Worm (Caenorhabditis elegans) whole organism, young adult: ENCODE data around the gene magu-1.

Experiments
- B0261.1 ChIP-seq: sonication (generic microtip); optimal IDR thresholded peaks from 2 replicates; lab custom pipeline; 2016; ENCODE audit warnings: mild to moderate bottlenecking, missing genetic modification characterization, moderate library complexity, missing compliant biosample characterization
- D2030.7 ChIP-seq: fragments of 200-800 bp; sonication (Bioruptor generic); IDR thresholded peaks from 2 replicates; pipeline ENCODE4 v1.3.6; 2022; ENCODE audit warnings: missing genetic modification reagents, missing genetic modification characterization, missing compliant biosample characterization
- F39B2.1 ChIP-seq: fragments of 200-800 bp; sonication (Bioruptor generic); IDR thresholded peaks from 2 replicates; pipeline ENCODE4 v1.3.6; 2022; ENCODE audit warnings: missing genetic modification reagents, missing genetic modification characterization, missing compliant biosample characterization
- F52B5.7 ChIP-seq: sonication (generic microtip); optimal IDR thresholded peaks from 2 replicates; lab custom pipeline; 2016; ENCODE audit warnings: mild to moderate bottlenecking, missing genetic modification characterization, missing compliant biosample characterization
- F57A8.1 ChIP-seq: fragments of 200-800 bp; sonication (Bioruptor generic); optimal IDR thresholded peaks from 2 replicates; lab custom pipeline; 2018; ENCODE audit warnings: mild to moderate bottlenecking, missing genetic modification characterization, moderate library complexity, missing compliant biosample characterization
- F57C9.4 ChIP-seq: sonication (generic microtip); optimal IDR thresholded peaks from 2 replicates; lab custom pipeline; 2017; ENCODE audit warnings: mild to moderate bottlenecking, missing genetic modification characterization, missing compliant biosample characterization
- T07F8.4 ChIP-seq: sonication (generic microtip); optimal IDR thresholded peaks from 2 replicates; lab custom pipeline; 2016; ENCODE audit warnings: mild to moderate bottlenecking, missing genetic modification characterization, moderate library complexity, missing compliant biosample characterization
- Y53F4B.3 ChIP-seq: fragments of 200-800 bp; sonication (Bioruptor generic); IDR thresholded peaks from 2 replicates; pipeline ENCODE4 v1.3.6; 2022; ENCODE audit warnings: missing genetic modification reagents, missing genetic modification characterization, missing compliant biosample characterization
- Y53G8AR.9 ChIP-seq: fragments of 200-800 bp; sonication (Bioruptor generic); conservative IDR thresholded peaks from 2 replicates; pipeline ENCODE4 v1.3.6; 2022; ENCODE audit warnings: missing genetic modification reagents, missing genetic modification characterization, missing compliant biosample characterization
- Y79H2A.3 ChIP-seq: fragments of 200-800 bp; sonication (Bioruptor generic); conservative IDR thresholded peaks from 2 replicates; pipeline ENCODE4 v1.3.6; 2022; ENCODE audit warnings: missing genetic modification reagents, missing genetic modification characterization, missing compliant biosample characterization
- ama-1 ChIP-seq, 3 experiments: fragments of 150-350 bp in 1 of 3; sonication (generic microtip) in 2 of 3; optimal IDR thresholded peaks; 2 replicates each; lab custom pipeline; 2014 to 2018; ENCODE audit warnings: missing biosample characterization in 2 of 3, missing genetic modification characterization in 2 of 3, missing genetic modification reagents in 2 of 3
- aptf-3 ChIP-seq: fragments of 200-800 bp; sonication (Bioruptor generic); IDR thresholded peaks from 2 replicates; pipeline ENCODE4 v1.3.6; 2022; ENCODE audit warnings: missing genetic modification characterization, missing compliant biosample characterization
- attf-3 ChIP-seq: fragments of 200-800 bp; sonication (Bioruptor generic); conservative IDR thresholded peaks from 2 replicates; pipeline ENCODE4 v1.3.6; 2022; ENCODE audit warnings: missing genetic modification reagents, missing genetic modification characterization, missing compliant biosample characterization
- attf-5 ChIP-seq: fragments of 200-800 bp; sonication (Bioruptor generic); optimal IDR thresholded peaks from 2 replicates; lab custom pipeline; 2018; ENCODE audit warnings: mild to moderate bottlenecking, missing genetic modification characterization, missing compliant biosample characterization
- bed-2 ChIP-seq: fragments of 200-800 bp; sonication (Bioruptor generic); IDR thresholded peaks from 2 replicates; pipeline ENCODE4 v1.3.6; 2022; ENCODE audit warnings: missing genetic modification reagents, missing genetic modification characterization, missing compliant biosample characterization
- cebp-1 ChIP-seq, 2 experiments: fragments of 200-800 bp in 1 of 2; sonication (Bioruptor generic) in 1 of 2; sonication (generic microtip) in 1 of 2; IDR thresholded peaks in 1 of 2; optimal IDR thresholded peaks in 1 of 2; 2 replicates each; pipeline versions ENCODE4 v1.3.6 to Lab custom; 2017 to 2022; ENCODE audit warnings: missing compliant biosample characterization in 2 of 2, missing genetic modification characterization in 2 of 2, mild to moderate bottlenecking in 1 of 2, missing genetic modification reagents in 1 of 2, moderate library complexity in 1 of 2
- dpl-1 ChIP-seq: fragments of 150-350 bp; optimal IDR thresholded peaks from 2 replicates; lab custom pipeline; 2014; ENCODE audit warnings: missing biosample characterization, missing genetic modification reagents, missing genetic modification characterization
- efl-1 ChIP-seq: fragments of 150-350 bp; optimal IDR thresholded peaks from 2 replicates; lab custom pipeline; 2014; ENCODE audit warnings: missing biosample characterization, missing genetic modification reagents, missing genetic modification characterization
- egl-18 ChIP-seq: fragments of 200-800 bp; sonication (Bioruptor generic); IDR thresholded peaks from 2 replicates; pipeline ENCODE4 v1.3.6; 2022; ENCODE audit warnings: missing genetic modification reagents, missing genetic modification characterization, missing compliant biosample characterization
- fkh-3 ChIP-seq: sonication (generic microtip); optimal IDR thresholded peaks from 2 replicates; lab custom pipeline; 2016; ENCODE audit warnings: mild to moderate bottlenecking, missing genetic modification characterization, missing compliant biosample characterization
- hlh-26 ChIP-seq: fragments of 200-800 bp; sonication (Bioruptor generic); conservative IDR thresholded peaks from 2 replicates; pipeline ENCODE4 v1.3.6; 2022; ENCODE audit warnings: missing genetic modification reagents, missing genetic modification characterization, missing compliant biosample characterization
- hrde-1 ChIP-seq: sonication (generic microtip); optimal IDR thresholded peaks from 2 replicates; lab custom pipeline; 2016; ENCODE audit warnings: missing genetic modification characterization, mild to moderate bottlenecking, missing compliant biosample characterization, moderate library complexity, missing genotype, missing genetic modification reagents, borderline replicate concordance
- let-526 ChIP-seq: fragments of 200-800 bp; sonication (Bioruptor generic); IDR thresholded peaks from 2 replicates; pipeline ENCODE4 v1.3.6; 2022; ENCODE audit warnings: missing genetic modification reagents, missing genetic modification characterization, missing compliant biosample characterization
- lin-40 ChIP-seq: sonication (generic microtip); optimal IDR thresholded peaks from 2 replicates; lab custom pipeline; 2016; ENCODE audit warnings: missing genetic modification characterization, mild to moderate bottlenecking, missing compliant biosample characterization, missing genotype, missing genetic modification reagents
- madf-10 ChIP-seq: sonication (generic microtip); optimal IDR thresholded peaks from 2 replicates; lab custom pipeline; 2016; ENCODE audit warnings: mild to moderate bottlenecking, missing genetic modification characterization, missing compliant biosample characterization
- mcd-1 ChIP-seq: fragments of 200-800 bp; sonication (Bioruptor generic); IDR thresholded peaks from 2 replicates; pipeline ENCODE4 v1.3.6; 2022; ENCODE audit warnings: missing genetic modification reagents, missing genetic modification characterization, missing compliant biosample characterization
- mxl-1 ChIP-seq: sonication (generic microtip); optimal IDR thresholded peaks from 2 replicates; lab custom pipeline; 2016; ENCODE audit warnings: missing genetic modification characterization, missing compliant biosample characterization
- nfya-1 ChIP-seq: sonication (generic microtip); optimal IDR thresholded peaks from 2 replicates; lab custom pipeline; 2017; ENCODE audit warnings: antibody characterized with exemption, missing compliant biosample characterization, missing genetic modification characterization, borderline replicate concordance; ENCODE audit not compliant: insufficient read depth
- nfya-2 ChIP-seq: fragments of 200-800 bp; sonication (Bioruptor generic); IDR thresholded peaks from 2 replicates; pipeline ENCODE4 v1.3.6; 2022; ENCODE audit warnings: missing genetic modification reagents, missing genetic modification characterization, missing compliant biosample characterization
- nhr-179 ChIP-seq: sonication (generic microtip); optimal IDR thresholded peaks from 2 replicates; lab custom pipeline; 2016; ENCODE audit warnings: mild to moderate bottlenecking, missing genetic modification characterization, missing compliant biosample characterization
- nhr-27 ChIP-seq: fragments of 200-800 bp; sonication (Bioruptor generic); optimal IDR thresholded peaks from 2 replicates; lab custom pipeline; 2018; ENCODE audit warnings: mild to moderate bottlenecking, missing genetic modification characterization, moderate library complexity, missing compliant biosample characterization
- nhr-90 ChIP-seq: sonication (generic microtip); optimal IDR thresholded peaks from 2 replicates; lab custom pipeline; 2016; ENCODE audit warnings: missing genotype, mild to moderate bottlenecking, missing genetic modification characterization, missing compliant biosample characterization
- snpc-1.1 ChIP-seq: sonication (generic microtip); optimal IDR thresholded peaks from 2 replicates; lab custom pipeline; 2017; ENCODE audit warnings: missing genetic modification characterization, mild to moderate bottlenecking, missing compliant biosample characterization, antibody characterized with exemption, moderate library complexity, missing genotype, missing genetic modification reagents; ENCODE audit not compliant: insufficient read depth
- ztf-25 ChIP-seq: fragments of 200-800 bp; sonication (Bioruptor generic); IDR thresholded peaks from 2 replicates; pipeline ENCODE4 v1.3.6; 2022; ENCODE audit warnings: missing genetic modification reagents, missing genetic modification characterization, missing compliant biosample characterization
- ztf-3 ChIP-seq: fragments of 200-800 bp; sonication (Bioruptor generic); optimal IDR thresholded peaks from 2 replicates; lab custom pipeline; 2018; ENCODE audit warnings: mild to moderate bottlenecking, missing genetic modification characterization, missing compliant biosample characterization

magu-1 gene

DNA sequence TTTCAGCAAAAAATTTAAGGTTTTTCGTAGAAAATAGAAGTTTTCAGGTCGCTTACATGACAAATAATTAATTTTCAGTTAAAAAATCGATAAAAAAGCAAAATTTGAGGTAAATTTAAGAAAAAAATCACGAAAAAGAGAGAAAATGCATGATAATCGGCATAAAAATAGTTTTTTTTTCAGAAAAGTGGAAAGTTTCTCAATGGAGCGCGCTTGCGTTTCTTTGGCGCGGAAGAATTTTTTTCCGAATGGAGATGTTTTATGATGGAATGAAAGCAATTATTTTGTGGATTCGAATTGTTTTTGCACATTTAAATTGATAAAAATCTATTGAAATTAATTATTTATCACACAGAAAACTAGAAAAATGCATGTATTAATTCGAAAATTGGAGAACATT lies 47.6 kb downstream of the magu-1 start:
- TF ChIP-seq ztf-25 (no peak), bed-2 (GFP tag; lab: Robert Waterston, UW) (no peak), D2030.7 (GFP tag; lab: Robert Waterston, UW) (no peak), aptf-3 (no peak), F57A8.1 (GFP tag; lab: Kevin White, UChicago) (no peak), hrde-1 (tag; lab: Kevin White, UChicago) (no peak), nfya-1 (tag; lab: Kevin White, UChicago) (no peak), Y53F4B.3 (GFP tag; lab: Robert Waterston, UW) (no peak), B0261.1 (tag; lab: Kevin White, UChicago) (no peak), ama-1 (optimal IDR thresholded peaks at IDR 0.05; lab: Kevin White, UChicago) (no peak), ama-1 (GFP tag; optimal IDR thresholded peaks at IDR 0.05; lab: Kevin White, UChicago) (no peak), mcd-1 (GFP tag; lab: Robert Waterston, UW) (peak; percentile 45; the same call in 1 of the 2 replicates), lin-40 (tag; lab: Kevin White, UChicago) (no peak), snpc-1.1 (no peak), nhr-27 (tag; lab: Kevin White, UChicago) (no peak), dpl-1 (peak; percentile 7), efl-1 (peak; percentile 44)

- no peak for TF ChIP-seq F57C9.4 (tag; lab: Kevin White, UChicago)
- no peak for TF ChIP-seq cebp-1 (GFP tag; IDR thresholded peaks at IDR 0.05; lab: Robert Waterston, UW)
- TF ChIP-seq cebp-1 (tag; optimal IDR thresholded peaks at IDR 0.05; lab: Kevin White, UChicago), result no peak
- no peak for TF ChIP-seq F57A8.1 (GFP tag; lab: Kevin White, UChicago)
- TF ChIP-seq nfya-2, result no peak
Measured at ce11 chrIII:422553-422952, 48.9 kb downstream of the magu-1 start.

DNA sequence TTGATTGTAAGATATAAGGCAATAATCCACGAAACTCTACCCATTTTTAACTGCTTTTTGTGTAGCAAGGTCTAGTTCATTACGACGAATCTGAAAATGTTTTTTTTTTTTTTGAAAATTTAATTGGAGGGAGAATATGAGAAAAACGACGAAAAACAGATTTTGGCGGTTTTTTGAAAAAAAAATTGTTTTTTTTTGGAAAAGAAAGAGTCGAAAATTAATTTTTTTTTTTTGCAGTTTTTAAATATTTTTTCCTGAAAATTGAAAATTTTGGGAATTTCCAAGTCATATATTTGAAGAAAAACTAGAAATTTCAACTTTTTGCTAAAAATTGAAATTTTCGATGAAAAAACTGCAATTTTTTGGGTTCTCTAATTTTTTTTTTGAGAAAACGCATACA lies 52.9 kb downstream of the magu-1 start, which contains the start of gene stim-1:
Gene stim-1, minus strand, starts transcription at position 101 of the 400 bp plus-strand sequence.
- TF ChIP-seq ztf-3 (GFP tag; lab: Kevin White, UChicago), result no peak
- no peak for TF ChIP-seq nhr-179 (tag; lab: Kevin White, UChicago)
- no peak for TF ChIP-seq attf-5 (GFP tag; lab: Kevin White, UChicago)
- TF ChIP-seq T07F8.4, result no peak
- TF ChIP-seq madf-10 (tag; lab: Kevin White, UChicago), result no peak
- TF ChIP-seq fkh-3, result no peak
- TF ChIP-seq attf-3 (GFP tag; lab: Robert Waterston, UW), result no peak
- TF ChIP-seq egl-18 (GFP tag; lab: Robert Waterston, UW), result no peak
- no peak for TF ChIP-seq mxl-1 (tag; lab: Kevin White, UChicago)
- no peak for TF ChIP-seq Y53G8AR.9
- no peak for TF ChIP-seq hlh-26 (GFP tag; lab: Robert Waterston, UW)
- TF ChIP-seq F52B5.7 (tag; lab: Kevin White, UChicago), result no peak
- TF ChIP-seq Y79H2A.3 (GFP tag; lab: Robert Waterston, UW), result no peak
- TF ChIP-seq hrde-1 (tag; lab: Kevin White, UChicago), result no peak
- no peak for TF ChIP-seq nhr-90 (tag; lab: Kevin White, UChicago)
- no peak for TF ChIP-seq let-526
- no peak for TF ChIP-seq nfya-1 (tag; lab: Kevin White, UChicago)
- TF ChIP-seq F39B2.1, result no peak
